Worm (Caenorhabditis elegans) whole organism, L3 larva: ENCODE data around the gene F01D5.5.

ENCODE experiments used
- aly-2 ChIP-seq: fragments of 150-350 bp; optimal IDR thresholded peaks from 2 replicates; lab custom pipeline; 2014; ENCODE audit warnings: missing biosample characterization, missing genetic modification characterization
- ceh-82 ChIP-seq: fragments of 150-350 bp; optimal IDR thresholded peaks from 2 replicates; lab custom pipeline; 2014; ENCODE audit warnings: missing biosample characterization, missing genetic modification characterization
- elt-2 ChIP-seq: sonication (generic microtip); optimal IDR thresholded peaks from 2 replicates; lab custom pipeline; 2016; ENCODE audit warnings: missing genetic modification reagents, mild to moderate bottlenecking, missing genetic modification characterization, missing compliant biosample characterization
- fkh-10 ChIP-seq: sonication (generic microtip); optimal IDR thresholded peaks from 2 replicates; lab custom pipeline; 2017; ENCODE audit warnings: missing biosample characterization, missing genetic modification reagents, missing genetic modification characterization
- jun-1 ChIP-seq: fragments of 150-350 bp; optimal IDR thresholded peaks from 2 replicates; lab custom pipeline; 2014; ENCODE audit warnings: missing biosample characterization, missing genetic modification reagents, missing genetic modification characterization
- lin-15B ChIP-seq: fragments of 150-350 bp; optimal IDR thresholded peaks from 2 replicates; lab custom pipeline; 2014; ENCODE audit warnings: missing biosample characterization, missing genetic modification characterization
- nhr-77 ChIP-seq: fragments of 150-350 bp; optimal IDR thresholded peaks from 2 replicates; lab custom pipeline; 2014; ENCODE audit warnings: missing biosample characterization, missing genetic modification characterization
- zag-1 ChIP-seq: fragments of 150-350 bp; optimal IDR thresholded peaks from 2 replicates; lab custom pipeline; 2014; ENCODE audit warnings: missing biosample characterization, missing genetic modification characterization

- TF ChIP-seq fkh-10, result no peak
- TF ChIP-seq elt-2 (tag; lab: Kevin White, UChicago), result peak; percentile 54
- TF ChIP-seq jun-1 (tag; lab: Kevin White, UChicago), result no peak
- TF ChIP-seq nhr-77 (tag; lab: Kevin White, UChicago), result no peak
- no peak for TF ChIP-seq aly-2 (tag; lab: Kevin White, UChicago)
- TF ChIP-seq ceh-82 (tag; lab: Kevin White, UChicago), result no peak
- no peak for TF ChIP-seq lin-15B
- no peak for TF ChIP-seq zag-1 (tag; lab: Kevin White, UChicago)
These were observed 49.4 kb upstream of the F01D5.5 start for ce11 chrII:14051474-14051934.
